Fruit fly (Drosophila melanogaster) whole organism, adult: Measurements from ENCODE around the gene CG33252.

Experiments
- CG11617 ChIP-seq: fragments of 200-800 bp; sonication (Bioruptor generic); optimal IDR thresholded peaks from 2 replicates; lab custom pipeline; 2017; ENCODE audit warnings: mild to moderate bottlenecking, missing biosample characterization, missing genetic modification reagents, missing genetic modification characterization
- CG12768 ChIP-seq: fragments of 200-800 bp; sonication (Bioruptor generic); optimal IDR thresholded peaks from 2 replicates; lab custom pipeline; 2017; ENCODE audit warnings: missing biosample characterization, missing genetic modification characterization, mild to moderate bottlenecking, moderate library complexity, missing genetic modification reagents
- CG14711 ChIP-seq: fragments of 200-800 bp; sonication (Bioruptor generic); optimal IDR thresholded peaks from 2 replicates; lab custom pipeline; 2018; ENCODE audit warnings: missing biosample characterization, mild to moderate bottlenecking, missing genetic modification characterization, moderate library complexity
- CG1620 ChIP-seq: fragments of 200-800 bp; sonication (Bioruptor generic); optimal IDR thresholded peaks from 2 replicates; lab custom pipeline; 2016; ENCODE audit warnings: missing biosample characterization, missing genetic modification characterization
- CG33017 ChIP-seq: fragments of 200-800 bp; sonication (Bioruptor generic); optimal IDR thresholded peaks from 2 replicates; lab custom pipeline; 2018; ENCODE audit warnings: missing biosample characterization, mild to moderate bottlenecking, missing genetic modification characterization, moderate library complexity
- CG5204 ChIP-seq: fragments of 200-800 bp; sonication (Bioruptor generic); optimal IDR thresholded peaks from 2 replicates; lab custom pipeline; 2016; ENCODE audit warnings: missing biosample characterization, missing genetic modification characterization
- CG7045 ChIP-seq: fragments of 200-800 bp; sonication (Bioruptor generic); optimal IDR thresholded peaks from 2 replicates; lab custom pipeline; 2017; ENCODE audit warnings: missing biosample characterization, mild to moderate bottlenecking, missing genetic modification characterization
- CG7101 ChIP-seq: fragments of 200-800 bp; sonication (Bioruptor generic); optimal IDR thresholded peaks from 2 replicates; lab custom pipeline; 2018; ENCODE audit warnings: missing biosample characterization, mild to moderate bottlenecking, missing genetic modification characterization, moderate library complexity
- Clk ChIP-seq: fragments of 200-800 bp; sonication (Bioruptor generic); optimal IDR thresholded peaks from 2 replicates; lab custom pipeline; 2017; ENCODE audit warnings: missing biosample characterization, missing genetic modification characterization
- Crg-1 ChIP-seq: fragments of 200-800 bp; sonication (Bioruptor generic); optimal IDR thresholded peaks from 2 replicates; lab custom pipeline; 2016; ENCODE audit warnings: missing biosample characterization, missing genetic modification characterization
- Hr96 ChIP-seq: fragments of 200-800 bp; sonication (Bioruptor generic); optimal IDR thresholded peaks from 2 replicates; lab custom pipeline; 2016; ENCODE audit warnings: missing biosample characterization, missing genetic modification characterization
- Mnt ChIP-seq: fragments of 200-800 bp; sonication (Bioruptor generic); optimal IDR thresholded peaks from 2 replicates; lab custom pipeline; 2016; ENCODE audit warnings: missing biosample characterization, mild to moderate bottlenecking, missing genetic modification characterization
- bab1 ChIP-seq: fragments of 200-800 bp; sonication (Bioruptor generic); optimal IDR thresholded peaks from 3 replicates; lab custom pipeline; 2019; ENCODE audit warnings: missing biosample characterization, mild to moderate bottlenecking, missing genetic modification characterization, moderate library complexity
- cic ChIP-seq: fragments of 200-800 bp; sonication (Bioruptor generic); optimal IDR thresholded peaks from 2 replicates; lab custom pipeline; 2017; ENCODE audit warnings: missing biosample characterization, mild to moderate bottlenecking, missing genetic modification characterization, moderate library complexity
- cnc ChIP-seq, 2 experiments: fragments of >200 bp; optimal IDR thresholded peaks; 2 replicates each; lab custom pipeline; 2017
- kay ChIP-seq: fragments of 200-800 bp; sonication (Bioruptor generic); peaks from one replicate; lab custom pipeline; 2016; ENCODE audit warnings: missing biosample characterization, missing genetic modification characterization, borderline replicate concordance
- ovo ChIP-seq: fragments of 200-800 bp; sonication (Bioruptor generic); optimal IDR thresholded peaks from 2 replicates; lab custom pipeline; 2016; ENCODE audit warnings: missing biosample characterization, missing genetic modification characterization
- pad ChIP-seq: fragments of 200-800 bp; sonication (Bioruptor generic); optimal IDR thresholded peaks from 3 replicates; lab custom pipeline; 2017; ENCODE audit warnings: missing biosample characterization, missing genetic modification characterization, mild to moderate bottlenecking, moderate library complexity, missing genetic modification reagents
- tj ChIP-seq: fragments of 200-800 bp; sonication (Bioruptor generic); optimal IDR thresholded peaks from 3 replicates; lab custom pipeline; 2017; ENCODE audit warnings: missing biosample characterization, mild to moderate bottlenecking, missing genetic modification characterization, moderate library complexity
- toe ChIP-seq: fragments of 200-800 bp; sonication (Bioruptor generic); optimal IDR thresholded peaks from 2 replicates; lab custom pipeline; 2016; ENCODE audit warnings: missing biosample characterization, missing genetic modification characterization

The CG33252 gene

DNA sequence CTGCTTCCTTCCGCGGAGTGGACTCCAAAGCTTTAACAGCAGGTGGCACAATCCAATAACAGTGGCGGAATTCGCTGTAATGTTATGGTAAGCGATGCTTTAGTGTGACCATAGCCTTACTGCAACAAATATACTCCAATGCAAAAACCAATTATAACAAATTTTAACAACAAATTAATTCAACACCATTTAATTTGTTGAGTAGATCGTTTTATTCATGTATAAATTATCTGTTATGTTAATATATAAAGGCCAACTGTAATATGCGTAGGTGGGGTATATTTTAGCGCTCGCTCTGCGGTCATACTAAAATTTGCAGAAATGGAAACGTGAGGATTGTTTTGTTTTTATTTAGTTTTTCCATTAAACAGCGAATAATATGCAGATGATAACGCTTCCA, 12.7 kb downstream of the CG33252 start, which contains the start of the genes Nprl2 and Polr3I:
Gene Nprl2, minus strand, starts transcription at position 86 of the 400 bp plus-strand sequence.
Gene Polr3I, plus strand, starts transcription at position 302 of the 400 bp plus-strand sequence.
- TF ChIP-seq Hr96 (GFP tag; lab: Kevin White, UChicago) (no peak), toe (GFP tag; lab: Kevin White, UChicago) (no peak), CG1620 (GFP tag; lab: Kevin White, UChicago) (no peak), bab1 (GFP tag; lab: Kevin White, UChicago) (peak; percentile 33)

DNA sequence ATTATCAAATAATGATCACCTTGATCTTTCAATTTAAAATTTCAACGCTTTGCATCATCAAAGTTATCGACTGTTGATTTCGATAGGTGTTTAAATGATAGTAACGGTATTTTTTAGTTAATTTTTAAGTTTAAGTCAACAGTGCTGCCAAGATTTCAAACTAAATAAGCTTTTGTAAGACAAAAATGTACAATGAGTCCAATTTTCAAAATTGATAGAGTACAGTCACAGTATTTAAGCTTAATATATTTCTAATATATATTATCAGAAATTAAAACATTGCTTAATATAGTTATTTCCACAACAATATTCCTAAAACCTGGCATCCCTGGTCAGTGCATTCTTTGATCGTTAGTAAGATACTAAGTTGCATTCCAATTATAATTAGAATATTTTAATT, 16.0 kb downstream of the CG33252 start, which contains the start of gene CG4872:
Gene CG4872, plus strand, starts transcription at position 333 of the 400 bp plus-strand sequence.
- TF ChIP-seq CG1620 (GFP tag; lab: Kevin White, UChicago) (no peak), pad (no peak), CG11617 (peak; percentile 15), CG14711 (peak; percentile 73), CG7101 (tag; lab: Kevin White, UChicago) (peak; percentile 56), CG5204 (GFP tag; lab: Kevin White, UChicago) (no peak), CG33017 (tag; lab: Kevin White, UChicago) (no peak), bab1 (GFP tag; lab: Kevin White, UChicago) (peak; percentile 50), Crg-1 (GFP tag; lab: Kevin White, UChicago) (peak; percentile 3), cic (GFP tag; lab: Kevin White, UChicago) (no peak), CG12768 (GFP tag; lab: Kevin White, UChicago) (no peak), tj (GFP tag; lab: Kevin White, UChicago) (no peak), toe (GFP tag; lab: Kevin White, UChicago) (no peak), CG7045 (GFP tag; lab: Kevin White, UChicago) (no peak), Hr96 (GFP tag; lab: Kevin White, UChicago) (no peak), kay (GFP tag; lab: Kevin White, UChicago) (no peak), Clk (GFP tag; lab: Kevin White, UChicago) (no peak)

DNA sequence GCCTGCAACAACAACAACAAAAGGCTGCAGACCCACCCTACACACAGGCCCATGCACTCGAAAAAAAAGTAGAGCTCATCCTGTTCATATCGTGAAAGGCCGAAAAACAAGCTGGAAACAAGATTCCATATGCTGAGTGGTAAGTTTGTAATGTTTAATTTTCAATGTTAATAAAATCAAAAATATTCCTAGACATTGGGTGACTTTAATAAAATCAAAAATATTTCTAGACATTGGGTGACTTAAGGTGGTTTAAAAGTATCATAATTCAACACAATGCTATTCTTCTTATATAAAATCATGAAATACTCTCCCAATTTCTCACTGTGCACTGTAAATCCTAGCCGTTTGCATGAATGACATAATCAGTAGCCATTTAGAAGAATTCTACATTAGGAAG, 17.0 kb downstream of the CG33252 start:
- TF ChIP-seq CG7101 (tag; lab: Kevin White, UChicago) (no peak), pad (no peak), toe (GFP tag; lab: Kevin White, UChicago) (no peak), CG33017 (tag; lab: Kevin White, UChicago) (no peak), cnc (optimal IDR thresholded peaks at IDR 0.05; lab: Kevin White, UChicago) (no peak), Crg-1 (GFP tag; lab: Kevin White, UChicago) (no peak), kay (GFP tag; lab: Kevin White, UChicago) (no peak), Hr96 (GFP tag; lab: Kevin White, UChicago) (no peak), Mnt (GFP tag; lab: Kevin White, UChicago) (no peak), CG1620 (GFP tag; lab: Kevin White, UChicago) (no peak), CG11617 (no peak), CG5204 (GFP tag; lab: Kevin White, UChicago) (no peak)

DNA sequence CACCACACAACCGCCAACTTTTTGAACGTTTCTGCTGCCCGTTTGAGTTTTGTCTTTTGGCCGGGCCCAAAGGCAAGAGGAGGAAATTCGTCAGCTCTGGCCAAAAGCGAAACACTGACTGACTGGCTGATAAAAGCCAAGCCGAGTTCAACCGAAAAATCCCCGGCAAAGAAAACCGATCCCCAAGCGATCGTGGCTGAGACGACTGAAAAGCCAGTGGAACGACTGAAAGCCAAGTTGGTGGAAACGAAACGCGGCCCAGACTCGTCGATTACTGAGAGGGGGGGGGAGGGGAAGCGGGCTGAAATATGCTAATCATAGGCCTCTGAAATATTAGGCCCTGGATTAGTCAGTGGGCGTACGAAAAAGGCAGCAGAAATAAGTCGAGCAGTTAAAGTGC, 20.6 kb downstream of the CG33252 start, which contains the start of gene CG13003:
Gene CG13003, minus strand, starts transcription at position 120 of the 400 bp plus-strand sequence.
- no peak for TF ChIP-seq CG12768 (GFP tag; lab: Kevin White, UChicago)
- no peak for TF ChIP-seq Mnt (GFP tag; lab: Kevin White, UChicago)
- no peak for TF ChIP-seq CG33017 (tag; lab: Kevin White, UChicago)
- TF ChIP-seq tj (GFP tag; lab: Kevin White, UChicago), result no peak
- TF ChIP-seq CG14711, result no peak
- no peak for TF ChIP-seq cic (GFP tag; lab: Kevin White, UChicago)
- no peak for TF ChIP-seq Crg-1 (GFP tag; lab: Kevin White, UChicago)
- TF ChIP-seq Hr96 (GFP tag; lab: Kevin White, UChicago), result no peak
- TF ChIP-seq CG5204 (GFP tag; lab: Kevin White, UChicago), result no peak
- TF ChIP-seq CG11617, result no peak

DNA sequence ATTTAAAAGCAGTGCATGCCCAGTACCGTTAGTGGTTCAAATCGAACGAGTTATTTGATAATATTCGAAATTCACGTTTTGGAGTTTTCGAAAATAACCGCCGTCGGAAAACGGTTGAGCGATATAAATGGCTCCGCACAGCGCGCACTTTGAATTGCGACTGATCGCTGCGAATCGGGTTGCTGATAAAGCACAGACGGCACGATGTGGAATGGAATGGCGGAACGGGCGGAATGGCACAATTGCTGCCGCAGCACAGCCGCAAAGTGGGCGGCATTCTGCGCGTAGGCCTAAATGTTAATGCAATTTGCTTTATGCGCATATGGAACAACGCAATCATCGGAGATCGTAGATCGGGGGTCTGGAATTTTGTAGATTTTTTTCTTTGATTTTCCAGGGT, 22.3 kb downstream of the CG33252 start:
- no peak for TF ChIP-seq CG1620 (GFP tag; lab: Kevin White, UChicago)
- TF ChIP-seq CG5204 (GFP tag; lab: Kevin White, UChicago), result no peak
- no peak for TF ChIP-seq CG11617
- TF ChIP-seq CG14711, result no peak
- TF ChIP-seq cnc (optimal IDR thresholded peaks at IDR 0.05; lab: Kevin White, UChicago), result no peak
- no peak for TF ChIP-seq bab1 (GFP tag; lab: Kevin White, UChicago)
- TF ChIP-seq Mnt (GFP tag; lab: Kevin White, UChicago), result no peak
- no peak for TF ChIP-seq CG33017 (tag; lab: Kevin White, UChicago)
- TF ChIP-seq ovo (GFP tag; lab: Kevin White, UChicago), result no peak
- TF ChIP-seq CG7101 (tag; lab: Kevin White, UChicago), result no peak
- no peak for TF ChIP-seq Crg-1 (GFP tag; lab: Kevin White, UChicago)
- TF ChIP-seq Hr96 (GFP tag; lab: Kevin White, UChicago), result no peak
- no peak for TF ChIP-seq toe (GFP tag; lab: Kevin White, UChicago)
- TF ChIP-seq CG7045 (GFP tag; lab: Kevin White, UChicago), result no peak

DNA sequence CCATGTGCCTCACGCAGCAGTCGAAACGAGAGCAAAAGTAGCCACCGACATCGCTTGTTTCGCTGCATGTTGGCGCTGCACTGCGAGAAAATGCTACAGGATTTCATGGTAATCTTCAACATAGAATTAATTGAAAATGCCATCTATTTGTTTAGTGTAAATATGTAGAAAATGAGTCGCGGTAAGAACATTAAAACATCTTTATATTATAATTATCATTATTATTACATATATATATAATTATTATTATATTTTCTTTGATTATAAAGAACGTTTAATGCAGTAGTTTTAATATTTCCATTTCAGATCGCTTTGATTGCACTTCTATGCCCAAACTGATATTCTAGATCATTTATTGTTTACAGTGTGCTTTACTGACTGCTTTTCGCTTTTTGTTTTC, 23.9 kb downstream of the CG33252 start:
- TF ChIP-seq Hr96 (GFP tag; lab: Kevin White, UChicago), result no peak
- no peak for TF ChIP-seq cnc (optimal IDR thresholded peaks at IDR 0.05; lab: Kevin White, UChicago)
- TF ChIP-seq kay (GFP tag; lab: Kevin White, UChicago), result no peak
- TF ChIP-seq bab1 (GFP tag; lab: Kevin White, UChicago), result no peak
- TF ChIP-seq CG7101 (tag; lab: Kevin White, UChicago), result no peak
- TF ChIP-seq CG14711, result no peak
- no peak for TF ChIP-seq pad
